Fruit fly (Drosophila melanogaster) whole organism, embryonic: ENCODE data around the gene CG32189.
A peak's percentile ranks its signal among the peaks of the same experiment; 100 is the strongest.

ENCODE experiments used
- Awh ChIP-seq: fragments of 200-800 bp; sonication (Bioruptor generic); IDR thresholded peaks from 2 replicates; pipeline ENCODE4, ENCODE4 v1.3.6; 2022; ENCODE audit warnings: missing biosample characterization, missing genetic modification characterization
- CG10431 ChIP-seq: fragments of 200-800 bp; sonication (Bioruptor generic); optimal IDR thresholded peaks from 3 replicates; lab custom pipeline; 2018; ENCODE audit warnings: missing biosample characterization, mild to moderate bottlenecking, missing genetic modification characterization
- CG10654 ChIP-seq: fragments of 200-800 bp; sonication (Bioruptor generic); optimal IDR thresholded peaks from 2 replicates; lab custom pipeline; 2016; ENCODE audit warnings: missing biosample characterization, missing genetic modification characterization
- CG11085 ChIP-seq: fragments of 200-800 bp; sonication (Bioruptor generic); IDR thresholded peaks from 2 replicates; pipeline ENCODE4 v1.3.6; 2022; ENCODE audit warnings: missing biosample characterization, missing genetic modification characterization
- CG13775 ChIP-seq: fragments of 200-800 bp; sonication (Bioruptor generic); optimal IDR thresholded peaks from 3 replicates; lab custom pipeline; 2017; ENCODE audit warnings: missing biosample characterization, mild to moderate bottlenecking, missing genetic modification characterization
- CG14860 ChIP-seq: fragments of 200-800 bp; sonication (Bioruptor generic); IDR thresholded peaks from 3 replicates; pipeline ENCODE4 v1.3.6; 2022; ENCODE audit warnings: missing biosample characterization, missing genetic modification characterization; ENCODE audit not compliant: partially characterized antibody
- CG15514 ChIP-seq: fragments of 200-800 bp; sonication (Bioruptor generic); optimal IDR thresholded peaks from 3 replicates; lab custom pipeline; 2017; ENCODE audit warnings: missing biosample characterization, missing genetic modification characterization, mild to moderate bottlenecking, moderate library complexity, missing genetic modification reagents
- CG2129 ChIP-seq: fragments of 200-800 bp; sonication (Bioruptor generic); IDR thresholded peaks from 2 replicates; pipeline ENCODE4 v1.3.6; 2022; ENCODE audit warnings: missing biosample characterization, missing genetic modification characterization; ENCODE audit not compliant: partially characterized antibody
- CG30020 ChIP-seq: fragments of 200-800 bp; optimal IDR thresholded peaks from 2 replicates; lab custom pipeline; 2019; ENCODE audit warnings: missing biosample characterization, mild to moderate bottlenecking, missing genetic modification characterization, moderate library complexity
- CG32767 ChIP-seq: fragments of 200-800 bp; sonication (Bioruptor generic); IDR thresholded peaks from 2 replicates; pipeline ENCODE4 v1.3.6; 2022; ENCODE audit warnings: missing biosample characterization, missing genetic modification characterization
- CG34224 ChIP-seq: fragments of 200-800 bp; sonication (Bioruptor generic); IDR thresholded peaks from 3 replicates; pipeline ENCODE4 v1.3.6; 2022; ENCODE audit warnings: missing biosample characterization, missing genetic modification characterization; ENCODE audit not compliant: partially characterized antibody
- CG43689 ChIP-seq: fragments of 200-800 bp; sonication (Bioruptor generic); IDR thresholded peaks from 2 replicates; pipeline ENCODE4 v1.3.6; 2022; ENCODE audit warnings: missing biosample characterization, missing genetic modification characterization
- CG4404 ChIP-seq: fragments of 200-800 bp; sonication (Bioruptor generic); IDR thresholded peaks from 2 replicates; pipeline ENCODE4 v1.3.6; 2022; ENCODE audit warnings: missing biosample characterization, missing genetic modification characterization
- CG6683 ChIP-seq: fragments of 200-800 bp; sonication (Bioruptor generic); optimal IDR thresholded peaks from 2 replicates; lab custom pipeline; 2017; ENCODE audit warnings: missing biosample characterization, mild to moderate bottlenecking, missing genetic modification characterization, missing genetic modification reagents
- CG6765 ChIP-seq: fragments of 200-800 bp; sonication (Bioruptor generic); optimal IDR thresholded peaks from 3 replicates; lab custom pipeline; 2017; ENCODE audit warnings: missing biosample characterization, mild to moderate bottlenecking, missing genetic modification characterization
- CG7357 ChIP-seq: fragments of 200-800 bp; sonication (Bioruptor generic); IDR thresholded peaks from 3 replicates; pipeline ENCODE4 v1.3.6; 2022; ENCODE audit warnings: missing biosample characterization, missing genetic modification characterization
- CG7963 ChIP-seq: fragments of 200-800 bp; sonication (Bioruptor generic); IDR thresholded peaks from 3 replicates; pipeline ENCODE4 v1.3.6; 2022; ENCODE audit warnings: missing biosample characterization, missing genetic modification characterization; ENCODE audit not compliant: partially characterized antibody
- CG7987 ChIP-seq: fragments of 200-800 bp; sonication (Bioruptor generic); optimal IDR thresholded peaks from 2 replicates; lab custom pipeline; 2018; ENCODE audit warnings: missing biosample characterization, mild to moderate bottlenecking, missing genetic modification characterization, moderate library complexity
- CG8089 ChIP-seq: fragments of 200-800 bp; sonication (Bioruptor generic); optimal IDR thresholded peaks from 3 replicates; lab custom pipeline; 2016; ENCODE audit warnings: missing biosample characterization, missing genetic modification characterization
- CG8359 ChIP-seq: fragments of 200-800 bp; sonication (Bioruptor generic); optimal IDR thresholded peaks from 2 replicates; lab custom pipeline; 2017; ENCODE audit warnings: missing biosample characterization, mild to moderate bottlenecking, missing genetic modification characterization, borderline replicate concordance
- CG9437 ChIP-seq: fragments of 200-800 bp; sonication (Bioruptor generic); optimal IDR thresholded peaks from 2 replicates; lab custom pipeline; 2018; ENCODE audit warnings: missing biosample characterization, mild to moderate bottlenecking, missing genetic modification characterization
- CTCF ChIP-seq: fragments of 200-800 bp; sonication (Bioruptor generic); optimal IDR thresholded peaks from 2 replicates; lab custom pipeline; 2017; ENCODE audit warnings: missing biosample characterization, mild to moderate bottlenecking, missing genetic modification characterization, moderate library complexity
- Doc2 ChIP-seq: fragments of 200-800 bp; sonication (Bioruptor generic); IDR thresholded peaks from 2 replicates; pipeline ENCODE4 v1.3.6; 2022; ENCODE audit warnings: missing biosample characterization, missing genetic modification characterization
- Dp ChIP-seq: fragments of 200-800 bp; sonication (Bioruptor generic); optimal IDR thresholded peaks from 2 replicates; lab custom pipeline; 2018; ENCODE audit warnings: missing biosample characterization, mild to moderate bottlenecking, missing genetic modification characterization, moderate library complexity
- E2f2 ChIP-seq: fragments of 200-800 bp; sonication (Bioruptor generic); IDR thresholded peaks from 2 replicates; pipeline ENCODE4 v1.3.6; 2022; ENCODE audit warnings: missing biosample characterization, missing genetic modification characterization
- Gsc ChIP-seq: fragments of 200-800 bp; sonication (Bioruptor generic); IDR thresholded peaks from 2 replicates; pipeline ENCODE4 v1.3.6; 2022; ENCODE audit warnings: missing biosample characterization, missing genetic modification characterization
- HLH3B ChIP-seq: fragments of 200-800 bp; sonication (Bioruptor generic); IDR thresholded peaks from 2 replicates; pipeline ENCODE4 v1.3.6; 2022; ENCODE audit warnings: missing biosample characterization, missing genetic modification characterization
- Hand ChIP-seq: fragments of 200-800 bp; sonication (Bioruptor generic); optimal IDR thresholded peaks from 2 replicates; lab custom pipeline; 2017; ENCODE audit warnings: mild to moderate bottlenecking, missing biosample characterization, missing genetic modification reagents, missing genetic modification characterization
- NK7.1 ChIP-seq: fragments of 200-800 bp; sonication (Bioruptor generic); optimal IDR thresholded peaks from 3 replicates; lab custom pipeline; 2016; ENCODE audit warnings: missing biosample characterization, missing genetic modification characterization
- Pdp1 ChIP-seq, 2 experiments: fragments of 200-800 bp; sonication (Bioruptor generic); optimal IDR thresholded peaks; 3 replicates each; lab custom pipeline; 2016; ENCODE audit warnings: missing biosample characterization in 2 of 2, missing genetic modification characterization in 2 of 2, mild to moderate bottlenecking in 1 of 2, moderate library complexity in 1 of 2
- Sox102F ChIP-seq: fragments of 200-800 bp; sonication (Bioruptor generic); optimal IDR thresholded peaks from 2 replicates; lab custom pipeline; 2018; ENCODE audit warnings: missing biosample characterization, mild to moderate bottlenecking, missing genetic modification characterization, moderate library complexity
- Vsx1 ChIP-seq: fragments of 200-800 bp; sonication (Bioruptor generic); optimal IDR thresholded peaks from 2 replicates; lab custom pipeline; 2017; ENCODE audit warnings: missing biosample characterization, mild to moderate bottlenecking, missing genetic modification characterization, missing genetic modification reagents
- ac ChIP-seq: fragments of 200-800 bp; sonication (Bioruptor generic); optimal IDR thresholded peaks from 3 replicates; lab custom pipeline; 2017; ENCODE audit warnings: missing biosample characterization, mild to moderate bottlenecking, missing genetic modification characterization
- bab2 ChIP-seq: fragments of 200-800 bp; sonication (Bioruptor generic); optimal IDR thresholded peaks from 2 replicates; lab custom pipeline; 2016; ENCODE audit warnings: missing biosample characterization, missing genetic modification characterization
- bbx ChIP-seq: fragments of 200-800 bp; sonication (Bioruptor generic); IDR thresholded peaks from 2 replicates; pipeline ENCODE4 v1.3.6; 2022; ENCODE audit warnings: missing biosample characterization, missing genetic modification characterization; ENCODE audit not compliant: partially characterized antibody
- caup ChIP-seq: fragments of 200-800 bp; sonication (Bioruptor generic); optimal IDR thresholded peaks from 3 replicates; lab custom pipeline; 2017; ENCODE audit warnings: missing biosample characterization, mild to moderate bottlenecking, missing genetic modification characterization, moderate library complexity; ENCODE audit not compliant: severe bottlenecking
- chif ChIP-seq, 2 experiments: fragments of 200-800 bp; sonication (Bioruptor generic); optimal IDR thresholded peaks; 3 replicates each; lab custom pipeline; 2016; ENCODE audit warnings: missing biosample characterization in 2 of 2, missing genetic modification characterization in 2 of 2
- chinmo ChIP-seq: fragments of 200-800 bp; sonication (Bioruptor generic); IDR thresholded peaks from 4 replicates; pipeline ENCODE4 v1.3.6; 2022; ENCODE audit warnings: missing biosample characterization, missing genetic modification characterization; ENCODE audit not compliant: partially characterized antibody
- corto ChIP-seq: fragments of 200-800 bp; sonication (Bioruptor generic); optimal IDR thresholded peaks from 2 replicates; lab custom pipeline; 2016; ENCODE audit warnings: missing biosample characterization, mild to moderate bottlenecking, missing genetic modification characterization, moderate library complexity
- fru ChIP-seq: fragments of >200 bp; optimal IDR thresholded peaks from 2 replicates; lab custom pipeline; 2017
- h ChIP-seq: fragments of >200 bp; optimal IDR thresholded peaks from 2 replicates; lab custom pipeline; 2017
- jing ChIP-seq: fragments of 200-800 bp; sonication (Bioruptor generic); optimal IDR thresholded peaks from 2 replicates; lab custom pipeline; 2018; ENCODE audit warnings: missing biosample characterization, mild to moderate bottlenecking, missing genetic modification characterization
- knrl ChIP-seq: fragments of 200-800 bp; sonication (Bioruptor generic); IDR thresholded peaks from 3 replicates; pipeline ENCODE4 v1.3.6; 2022; ENCODE audit warnings: missing biosample characterization, missing genetic modification characterization; ENCODE audit not compliant: partially characterized antibody
- mld ChIP-seq: fragments of 200-800 bp; sonication (Bioruptor generic); IDR thresholded peaks from 3 replicates; pipeline ENCODE4 v1.3.6; 2022; ENCODE audit warnings: missing biosample characterization, missing genetic modification characterization; ENCODE audit not compliant: partially characterized antibody
- onecut ChIP-seq: fragments of 200-800 bp; sonication (Bioruptor generic); IDR thresholded peaks from 2 replicates; pipeline ENCODE4 v1.3.6; 2022; ENCODE audit warnings: missing biosample characterization, missing genetic modification characterization
- p53 ChIP-seq: fragments of 200-800 bp; sonication (Bioruptor generic); optimal IDR thresholded peaks from 2 replicates; lab custom pipeline; 2016; ENCODE audit warnings: missing biosample characterization, missing genetic modification characterization
- peb ChIP-seq: fragments of 200-800 bp; sonication (Bioruptor generic); IDR thresholded peaks from 2 replicates; pipeline ENCODE4 v1.3.6; 2022; ENCODE audit warnings: missing biosample characterization, missing genetic modification characterization
- psq ChIP-seq: fragments of 200-800 bp; sonication (Bioruptor generic); optimal IDR thresholded peaks from 2 replicates; lab custom pipeline; 2017; ENCODE audit warnings: missing biosample characterization, missing genetic modification characterization
- seq ChIP-seq: fragments of 200-800 bp; sonication (Bioruptor generic); IDR thresholded peaks from 2 replicates; pipeline ENCODE4 v1.3.6; 2022; ENCODE audit warnings: missing biosample characterization, missing genetic modification characterization
- stwl ChIP-seq: fragments of 200-800 bp; sonication (Bioruptor generic); optimal IDR thresholded peaks from 3 replicates; lab custom pipeline; 2018; ENCODE audit warnings: missing biosample characterization, mild to moderate bottlenecking, missing genetic modification characterization, moderate library complexity
- tio ChIP-seq: fragments of 200-800 bp; sonication (Bioruptor generic); optimal IDR thresholded peaks from 2 replicates; lab custom pipeline; 2017; ENCODE audit warnings: missing biosample characterization, missing genetic modification characterization, inconsistent platforms
- z ChIP-seq: fragments of 200-800 bp; sonication (Bioruptor generic); IDR thresholded peaks from 3 replicates; pipeline ENCODE4 v1.3.6; 2022; ENCODE audit warnings: missing biosample characterization, missing genetic modification characterization

Gene CG32189

DNA sequence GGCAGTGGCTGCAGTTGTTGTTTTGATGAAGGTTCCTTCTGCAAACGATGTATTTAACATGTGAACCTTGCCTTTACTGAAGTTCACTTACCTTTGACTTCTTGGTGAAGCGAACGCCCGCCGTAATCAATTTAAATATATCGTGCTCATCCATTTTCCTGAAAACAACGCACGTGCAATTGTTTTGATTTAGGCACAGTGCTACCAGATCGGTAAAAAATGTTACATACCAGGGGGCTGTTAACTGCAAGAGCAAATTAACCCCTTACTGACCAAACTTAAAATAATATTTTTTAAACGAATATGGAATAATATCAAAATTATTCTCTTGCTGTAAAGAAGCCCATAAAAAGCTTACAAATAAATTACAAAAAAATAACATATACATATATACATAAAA is 30.5 kb downstream of the CG32189 start, which contains the start of gene ais (continued):
- TF ChIP-seq peb (GFP tag; lab: Robert Waterston, UW) (no peak), p53 (no peak), CG43689 (no peak), CG6765 (no peak), stwl (tag; lab: Kevin White, UChicago) (peak; percentile 63), jing (GFP tag; lab: Kevin White, UChicago) (no peak), CG32767 (GFP tag; lab: Robert Waterston, UW) (no peak), CG8359 (GFP tag; lab: Kevin White, UChicago) (no peak), ac (GFP tag; lab: Kevin White, UChicago) (no peak), knrl (no peak), bbx (no peak), CG30020 (tag; lab: Kevin White, UChicago) (no peak), tio (GFP tag; lab: Kevin White, UChicago) (no peak), CG8089 (GFP tag; lab: Kevin White, UChicago) (no peak), psq (GFP tag; lab: Kevin White, UChicago) (no peak), CG13775 (GFP tag; lab: Kevin White, UChicago) (peak; percentile 14), CG6683 (GFP tag; lab: Kevin White, UChicago) (no peak), chinmo (0 out of 4 replicates have a peak, but pooled peaks have one; percentile 30), CG2129 (no peak), E2f2 (peak; percentile 51), CG7357 (GFP tag; lab: Robert Waterston, UW) (no peak), NK7.1 (GFP tag; lab: Kevin White, UChicago) (no peak), Sox102F (GFP tag; lab: Kevin White, UChicago) (peak; percentile 30), bab2 (GFP tag; lab: Kevin White, UChicago) (no peak), CG4404 (GFP tag; lab: Robert Waterston, UW) (no peak), CG10654 (no peak), CG7987 (GFP tag; lab: Kevin White, UChicago) (no peak), Awh (no peak), z (GFP tag; lab: Robert Waterston, UW) (no peak), CG34224 (GFP tag; lab: Robert Waterston, UW) (no peak), chif (GFP tag; optimal IDR thresholded peaks at IDR 0.05; lab: Kevin White, UChicago) (no peak), mld (no peak), Dp (peak; percentile 42), Hand (GFP tag; lab: Kevin White, UChicago) (no peak), Gsc (no peak), CG14860 (GFP tag; lab: Robert Waterston, UW) (no peak), onecut (GFP tag; lab: Robert Waterston, UW) (no peak), fru (no peak), h (lab: Kevin White, UChicago) (no peak), CG11085 (GFP tag; lab: Robert Waterston, UW) (no peak), CG7963 (no peak), CG10431 (GFP tag; lab: Kevin White, UChicago) (no peak), CG9437 (no peak), Vsx1 (GFP tag; lab: Kevin White, UChicago) (no peak), HLH3B (GFP tag; lab: Robert Waterston, UW) (no peak), Pdp1 (GFP tag; optimal IDR thresholded peaks at IDR 0.05; lab: Kevin White, UChicago) (peak in 1 of 2 experiments; percentile 21), CTCF (GFP tag; lab: Kevin White, UChicago) (no peak), Doc2 (GFP tag; lab: Robert Waterston, UW) (no peak), corto (no peak), caup (no peak), CG15514 (GFP tag; lab: Kevin White, UChicago) (no peak), seq (GFP tag; lab: Robert Waterston, UW) (no peak)
